Fruit fly (Drosophila melanogaster) whole organism, pupa: Measurements from ENCODE around the gene DNAlig4.

Experiments
- CG10348 ChIP-seq: fragments of 200-800 bp; sonication (Bioruptor generic); IDR thresholded peaks from 2 replicates; pipeline ENCODE4 v1.3.6; 2022; ENCODE audit warnings: missing biosample characterization, missing genetic modification characterization
- CG12605 ChIP-seq: fragments of 200-800 bp; sonication (Bioruptor generic); IDR thresholded peaks from 2 replicates; pipeline ENCODE4 v1.3.6; 2022; ENCODE audit warnings: missing biosample characterization, missing genetic modification characterization
- CG13204 ChIP-seq: fragments of 200-800 bp; sonication (Bioruptor generic); optimal IDR thresholded peaks from 2 replicates; lab custom pipeline; 2018; ENCODE audit warnings: missing biosample characterization, mild to moderate bottlenecking, missing genetic modification characterization, moderate library complexity
- CG14655 ChIP-seq: fragments of 200-800 bp; sonication (Bioruptor generic); optimal IDR thresholded peaks from 3 replicates; lab custom pipeline; 2017; ENCODE audit warnings: mild to moderate bottlenecking, missing biosample characterization, missing genetic modification reagents, missing genetic modification characterization
- CG15710 ChIP-seq: fragments of 200-800 bp; sonication (Bioruptor generic); optimal IDR thresholded peaks from 2 replicates; lab custom pipeline; 2018; ENCODE audit warnings: missing biosample characterization, mild to moderate bottlenecking, missing genetic modification characterization, moderate library complexity
- CG17806 ChIP-seq: fragments of 200-800 bp; sonication (Bioruptor generic); optimal IDR thresholded peaks from 2 replicates; lab custom pipeline; 2018; ENCODE audit warnings: missing biosample characterization, mild to moderate bottlenecking, missing genetic modification characterization, moderate library complexity
- CG32121 ChIP-seq: fragments of 200-800 bp; sonication (Bioruptor generic); IDR thresholded peaks from 2 replicates; pipeline ENCODE4 v1.3.6; 2022; ENCODE audit warnings: missing biosample characterization, missing genetic modification characterization
- CG34367 ChIP-seq: fragments of 200-800 bp; sonication (Bioruptor generic); optimal IDR thresholded peaks from 2 replicates; lab custom pipeline; 2018; ENCODE audit warnings: missing biosample characterization, mild to moderate bottlenecking, missing genetic modification characterization
- CG4496 ChIP-seq: fragments of 200-800 bp; sonication (Bioruptor generic); IDR thresholded peaks from 3 replicates; pipeline ENCODE4 v1.3.6; 2022; ENCODE audit warnings: missing biosample characterization, missing genetic modification characterization
- CG8159 ChIP-seq: fragments of 200-800 bp; sonication (Bioruptor generic); optimal IDR thresholded peaks from 3 replicates; lab custom pipeline; 2018; ENCODE audit warnings: missing biosample characterization, mild to moderate bottlenecking, missing genetic modification characterization, moderate library complexity
- CG8301 ChIP-seq: fragments of 200-800 bp; sonication (Bioruptor generic); optimal IDR thresholded peaks from 2 replicates; lab custom pipeline; 2018; ENCODE audit warnings: missing biosample characterization, mild to moderate bottlenecking, missing genetic modification characterization
- CG9948 ChIP-seq: fragments of 200-800 bp; sonication (Bioruptor generic); optimal IDR thresholded peaks from 2 replicates; lab custom pipeline; 2018; ENCODE audit warnings: missing biosample characterization, mild to moderate bottlenecking, missing genetic modification characterization, moderate library complexity
- D1 ChIP-seq: fragments of 200-800 bp; sonication (Bioruptor generic); optimal IDR thresholded peaks from 2 replicates; lab custom pipeline; 2018; ENCODE audit warnings: missing biosample characterization, mild to moderate bottlenecking, missing genetic modification characterization, moderate library complexity
- EcR ChIP-seq: fragments of 200-800 bp; sonication (Bioruptor generic); optimal IDR thresholded peaks from 3 replicates; lab custom pipeline; 2019; ENCODE audit warnings: missing biosample characterization, missing genetic modification characterization, mild to moderate bottlenecking, moderate library complexity, missing genetic modification reagents
- Ets98B ChIP-seq: fragments of 200-800 bp; sonication (Bioruptor generic); IDR thresholded peaks from 2 replicates; pipeline ENCODE4 v1.3.6; 2022; ENCODE audit warnings: missing biosample characterization, missing genetic modification characterization
- Pif1A ChIP-seq: fragments of 200-800 bp; sonication (Bioruptor generic); optimal IDR thresholded peaks from 3 replicates; lab custom pipeline; 2016; ENCODE audit warnings: missing biosample characterization, missing genetic modification characterization
- Pif1B ChIP-seq: fragments of 200-800 bp; sonication (Bioruptor generic); optimal IDR thresholded peaks from 3 replicates; lab custom pipeline; 2016; ENCODE audit warnings: missing biosample characterization, missing genetic modification characterization
- Snoo ChIP-seq: fragments of 200-800 bp; sonication (Bioruptor generic); optimal IDR thresholded peaks from 3 replicates; lab custom pipeline; 2017; ENCODE audit warnings: missing biosample characterization, mild to moderate bottlenecking, missing genetic modification characterization, inconsistent platforms
- fd96Ca ChIP-seq: fragments of 200-800 bp; sonication (Bioruptor generic); IDR thresholded peaks from 3 replicates; pipeline ENCODE4 v1.3.6; 2022; ENCODE audit warnings: missing biosample characterization, missing genetic modification characterization
- gl ChIP-seq: fragments of 200-800 bp; sonication (Bioruptor generic); optimal IDR thresholded peaks from 2 replicates; lab custom pipeline; 2018; ENCODE audit warnings: missing biosample characterization, mild to moderate bottlenecking, missing genetic modification characterization
- rn ChIP-seq: fragments of 200-800 bp; sonication (Bioruptor generic); IDR thresholded peaks from 2 replicates; pipeline ENCODE4 v1.3.6; 2022; ENCODE audit warnings: missing biosample characterization, missing genetic modification characterization

The DNAlig4 gene

dm6 chrX:13641891-13642617 is 25.6 kb downstream of the DNAlig4 start:
- TF ChIP-seq CG14655 (GFP tag; lab: Kevin White, UChicago) (no peak), EcR (peak; percentile 58), Pif1A (no peak), gl (tag; lab: Kevin White, UChicago) (no peak), CG10348 (GFP tag; lab: Robert Waterston, UW) (no peak), CG32121 (GFP tag; lab: Robert Waterston, UW) (no peak), CG9948 (tag; lab: Kevin White, UChicago) (no peak), CG13204 (GFP tag; lab: Kevin White, UChicago) (peak; percentile 36), Ets98B (GFP tag; lab: Robert Waterston, UW) (peak; percentile 49; the same call in 1 of the 2 replicates), CG17806 (no peak), Snoo (peak; percentile 14), fd96Ca (GFP tag; lab: Robert Waterston, UW) (no peak), CG8301 (tag; lab: Kevin White, UChicago) (no peak), CG15710 (tag; lab: Kevin White, UChicago) (no peak), Pif1B (GFP tag; lab: Kevin White, UChicago) (peak; percentile 41), rn (GFP tag; lab: Robert Waterston, UW) (no peak), D1 (no peak), CG8159 (no peak), CG12605 (GFP tag; lab: Robert Waterston, UW) (peak; percentile 20; the same call in 1 of the 2 replicates), CG4496 (peak; percentile 49; the same call in 2 of the 3 replicates), CG34367 (tag; lab: Kevin White, UChicago) (peak; percentile 9)

- TF ChIP-seq CG12605 (GFP tag; lab: Robert Waterston, UW) (peak; percentile 84), CG17806 (peak; percentile 83), Pif1A (peak; percentile 85), CG8301 (tag; lab: Kevin White, UChicago) (peak; percentile 87), CG8159 (peak; percentile 100), Pif1B (GFP tag; lab: Kevin White, UChicago) (peak; percentile 79), CG32121 (GFP tag; lab: Robert Waterston, UW) (peak; percentile 90), CG10348 (GFP tag; lab: Robert Waterston, UW) (peak; percentile 67), CG34367 (tag; lab: Kevin White, UChicago) (peak; percentile 80), Ets98B (GFP tag; lab: Robert Waterston, UW) (peak; percentile 90), CG15710 (tag; lab: Kevin White, UChicago) (peak; percentile 89), rn (GFP tag; lab: Robert Waterston, UW) (peak; percentile 72), CG14655 (GFP tag; lab: Kevin White, UChicago) (peak; percentile 87), Snoo (peak; percentile 27), fd96Ca (GFP tag; lab: Robert Waterston, UW) (peak; percentile 90), gl (tag; lab: Kevin White, UChicago) (peak; percentile 67), EcR (no peak), D1 (peak; percentile 70), CG13204 (GFP tag; lab: Kevin White, UChicago) (peak; percentile 44), CG4496 (peak; percentile 93), CG9948 (tag; lab: Kevin White, UChicago) (peak; percentile 82)
These were observed 26.3 kb downstream of the DNAlig4 start for dm6 chrX:13641115-13641890.

dm6 chrX:13640692-13641011 is 27.0 kb downstream of the DNAlig4 start:
- no peak for TF ChIP-seq CG8301 (tag; lab: Kevin White, UChicago)
- TF ChIP-seq rn (GFP tag; lab: Robert Waterston, UW) = no peak

dm6 chrX:13639998-13640691 is 27.5 kb downstream of the DNAlig4 start:
- TF ChIP-seq gl (tag; lab: Kevin White, UChicago) (peak; percentile 97), CG8159 (peak; percentile 97), D1 (peak; percentile 93), CG4496 (peak; percentile 99), Ets98B (GFP tag; lab: Robert Waterston, UW) (peak; percentile 99), EcR (peak; percentile 55), CG10348 (GFP tag; lab: Robert Waterston, UW) (peak; percentile 96), CG32121 (GFP tag; lab: Robert Waterston, UW) (peak; percentile 99), Snoo (peak; percentile 94), CG13204 (GFP tag; lab: Kevin White, UChicago) (peak; percentile 87), CG8301 (tag; lab: Kevin White, UChicago) (peak; percentile 98), CG15710 (tag; lab: Kevin White, UChicago) (peak; percentile 96), Pif1B (GFP tag; lab: Kevin White, UChicago) (peak; percentile 99), CG34367 (tag; lab: Kevin White, UChicago) (peak; percentile 97), rn (GFP tag; lab: Robert Waterston, UW) (peak; percentile 97), Pif1A (peak; percentile 99), fd96Ca (GFP tag; lab: Robert Waterston, UW) (peak; percentile 99), CG12605 (GFP tag; lab: Robert Waterston, UW) (peak; percentile 98), CG9948 (tag; lab: Kevin White, UChicago) (peak; percentile 96), CG14655 (GFP tag; lab: Kevin White, UChicago) (peak; percentile 98), CG17806 (peak; percentile 98)
